Fruit fly (Drosophila melanogaster) whole organism, prepupa: ENCODE measurements around the gene GluRIA.

ENCODE experiments used
- CG11294 ChIP-seq: fragments of 200-800 bp; sonication (Bioruptor generic); IDR thresholded peaks from 2 replicates; pipeline ENCODE4 v1.3.6; 2022; ENCODE audit warnings: missing biosample characterization, missing genetic modification characterization
- CG8632 ChIP-seq: fragments of 200-800 bp; sonication (Bioruptor generic); optimal IDR thresholded peaks from 3 replicates; lab custom pipeline; 2016; ENCODE audit warnings: missing biosample characterization, missing genetic modification characterization
- Ets21C ChIP-seq: fragments of 200-800 bp; sonication (Bioruptor generic); optimal IDR thresholded peaks from 3 replicates; lab custom pipeline; 2016; ENCODE audit warnings: missing biosample characterization, missing genetic modification characterization

dm6 chr3L:6576709-6577108 is 47.1 kb upstream of the GluRIA start:
- TF ChIP-seq CG11294 (GFP tag; lab: Robert Waterston, UW) (peak; percentile 38; the same call in 1 of the 2 replicates), CG8632 (GFP tag; lab: Kevin White, UChicago) (peak; percentile 61), Ets21C (peak; percentile 10)
